Worm (Caenorhabditis elegans) whole organism, L3 larva: ENCODE results near the gene Y49F6C.7.

Experiments used
- R02D3.7 ChIP-seq: fragments of 150-350 bp; optimal IDR thresholded peaks from 2 replicates; lab custom pipeline; 2014; ENCODE audit warnings: missing biosample characterization, missing genetic modification characterization
- ZK546.5 ChIP-seq: sonication (generic microtip); optimal IDR thresholded peaks from 2 replicates; lab custom pipeline; 2017; ENCODE audit warnings: missing biosample characterization, missing genetic modification characterization
- aly-2 ChIP-seq: fragments of 150-350 bp; optimal IDR thresholded peaks from 2 replicates; lab custom pipeline; 2014; ENCODE audit warnings: missing biosample characterization, missing genetic modification characterization
- ama-1 ChIP-seq: fragments of 150-350 bp; optimal IDR thresholded peaks from 2 replicates; lab custom pipeline; 2018
- ceh-16 ChIP-seq: sonication (generic microtip); optimal IDR thresholded peaks from 2 replicates; lab custom pipeline; 2017; ENCODE audit warnings: missing biosample characterization, missing genetic modification characterization
- daf-12 ChIP-seq: fragments of 150-350 bp; optimal IDR thresholded peaks from 2 replicates; lab custom pipeline; 2014; ENCODE audit warnings: missing biosample characterization, missing genetic modification reagents, missing genetic modification characterization
- egl-27 ChIP-seq: sonication (generic microtip); optimal IDR thresholded peaks from 4 replicates; lab custom pipeline; 2017; ENCODE audit warnings: missing biosample characterization, missing genetic modification reagents, missing genetic modification characterization
- egl-5 ChIP-seq: fragments of 150-350 bp; optimal IDR thresholded peaks from 2 replicates; lab custom pipeline; 2017; ENCODE audit warnings: missing biosample characterization, missing genetic modification reagents, missing genetic modification characterization, inconsistent platforms
- elt-2 ChIP-seq: sonication (generic microtip); optimal IDR thresholded peaks from 2 replicates; lab custom pipeline; 2016; ENCODE audit warnings: missing genetic modification reagents, mild to moderate bottlenecking, missing genetic modification characterization, missing compliant biosample characterization
- eor-1 ChIP-seq, 2 experiments: fragments of 150-350 bp; optimal IDR thresholded peaks; 2 replicates each; lab custom pipeline; 2014 to 2018; ENCODE audit warnings: missing biosample characterization in 2 of 2, missing genetic modification characterization in 2 of 2
- fos-1 ChIP-seq: fragments of 150-350 bp; optimal IDR thresholded peaks from 2 replicates; lab custom pipeline; 2014; ENCODE audit warnings: missing biosample characterization, missing genetic modification characterization
- hmg-11 ChIP-seq: sonication (generic microtip); optimal IDR thresholded peaks from 2 replicates; lab custom pipeline; 2016; ENCODE audit warnings: missing genetic modification characterization, missing compliant biosample characterization
- jun-1 ChIP-seq: fragments of 150-350 bp; optimal IDR thresholded peaks from 2 replicates; lab custom pipeline; 2014; ENCODE audit warnings: missing biosample characterization, missing genetic modification reagents, missing genetic modification characterization
- lin-15B ChIP-seq: fragments of 150-350 bp; optimal IDR thresholded peaks from 2 replicates; lab custom pipeline; 2014; ENCODE audit warnings: missing biosample characterization, missing genetic modification characterization
- lin-39 ChIP-seq: fragments of 150-350 bp; optimal IDR thresholded peaks from 2 replicates; lab custom pipeline; 2018; ENCODE audit warnings: missing biosample characterization, missing genetic modification reagents, missing genetic modification characterization
- lsy-12 ChIP-seq: sonication (generic microtip); optimal IDR thresholded peaks from 2 replicates; lab custom pipeline; 2016; ENCODE audit warnings: mild to moderate bottlenecking, missing genetic modification characterization, missing compliant biosample characterization
- mdl-1 ChIP-seq: fragments of 150-350 bp; optimal IDR thresholded peaks from 2 replicates; lab custom pipeline; 2014; ENCODE audit warnings: missing biosample characterization, missing genetic modification characterization
- mml-1 ChIP-seq: fragments of 150-350 bp; sonication (generic microtip); optimal IDR thresholded peaks from 3 replicates; lab custom pipeline; 2014; ENCODE audit warnings: missing biosample characterization, missing genetic modification characterization
- nfya-1 ChIP-seq: sonication (generic microtip); optimal IDR thresholded peaks from 2 replicates; lab custom pipeline; 2017; ENCODE audit warnings: missing genetic modification characterization, mild to moderate bottlenecking, missing compliant biosample characterization, antibody characterized with exemption, moderate library complexity; ENCODE audit not compliant: insufficient read depth
- nhr-11 ChIP-seq: fragments of 150-350 bp; optimal IDR thresholded peaks from 2 replicates; lab custom pipeline; 2014; ENCODE audit warnings: missing biosample characterization, missing genetic modification characterization
- nhr-12 ChIP-seq: fragments of 150-350 bp; optimal IDR thresholded peaks from 2 replicates; lab custom pipeline; 2014; ENCODE audit warnings: missing biosample characterization, missing genetic modification characterization
- nhr-237 ChIP-seq: fragments of 150-350 bp; optimal IDR thresholded peaks from 2 replicates; lab custom pipeline; 2014; ENCODE audit warnings: missing biosample characterization, missing genetic modification characterization
- nhr-25 ChIP-seq: sonication (generic microtip); optimal IDR thresholded peaks from 2 replicates; lab custom pipeline; 2017; ENCODE audit warnings: missing biosample characterization, missing genetic modification characterization
- nhr-28 ChIP-seq: fragments of 150-350 bp; optimal IDR thresholded peaks from 2 replicates; lab custom pipeline; 2014; ENCODE audit warnings: missing biosample characterization, missing genetic modification characterization
- nhr-43 ChIP-seq: sonication (generic microtip); optimal IDR thresholded peaks from 2 replicates; lab custom pipeline; 2016; ENCODE audit warnings: mild to moderate bottlenecking, missing genetic modification characterization, missing compliant biosample characterization; ENCODE audit not compliant: poor library complexity, severe bottlenecking
- nhr-67 ChIP-seq: fragments of 150-350 bp; optimal IDR thresholded peaks from 2 replicates; lab custom pipeline; 2014; ENCODE audit warnings: missing biosample characterization, missing genetic modification characterization
- nhr-77 ChIP-seq: fragments of 150-350 bp; optimal IDR thresholded peaks from 2 replicates; lab custom pipeline; 2014; ENCODE audit warnings: missing biosample characterization, missing genetic modification characterization
- pha-4 ChIP-seq: fragments of 150-350 bp; optimal IDR thresholded peaks from 2 replicates; lab custom pipeline; 2014; ENCODE audit warnings: missing biosample characterization, missing genetic modification reagents, missing genetic modification characterization
- pqm-1 ChIP-seq: fragments of 150-350 bp; optimal IDR thresholded peaks from 2 replicates; lab custom pipeline; 2017; ENCODE audit warnings: missing biosample characterization, missing genetic modification characterization, inconsistent platforms
- sea-2 ChIP-seq: fragments of 150-350 bp; sonication (generic microtip); optimal IDR thresholded peaks from 4 replicates; lab custom pipeline; 2014; ENCODE audit warnings: missing biosample characterization, missing genetic modification reagents, missing genetic modification characterization
- skn-1 ChIP-seq: fragments of 150-350 bp; optimal IDR thresholded peaks from 2 replicates; lab custom pipeline; 2014; ENCODE audit warnings: missing biosample characterization, missing genetic modification characterization
- unc-39 ChIP-seq: sonication (generic microtip); optimal IDR thresholded peaks from 4 replicates; lab custom pipeline; 2017; ENCODE audit warnings: missing biosample characterization, missing genetic modification characterization
- zag-1 ChIP-seq: fragments of 150-350 bp; optimal IDR thresholded peaks from 2 replicates; lab custom pipeline; 2014; ENCODE audit warnings: missing biosample characterization, missing genetic modification characterization
- ztf-11 ChIP-seq: fragments of 150-350 bp; optimal IDR thresholded peaks from 2 replicates; lab custom pipeline; 2014; ENCODE audit warnings: missing biosample characterization, missing genetic modification characterization
- ztf-4 ChIP-seq: fragments of 150-350 bp; optimal IDR thresholded peaks from 2 replicates; lab custom pipeline; 2014; ENCODE audit warnings: missing biosample characterization, missing genetic modification characterization

Gene Y49F6C.7

ce11 chrII:3383116-3383515, 15.1 kb upstream of the Y49F6C.7 start:
- TF ChIP-seq zag-1, result no peak
- no peak for TF ChIP-seq ztf-4 (tag; lab: Kevin White, UChicago)
- TF ChIP-seq R02D3.7 (tag; lab: Kevin White, UChicago), result no peak
- TF ChIP-seq nhr-237 (tag; lab: Kevin White, UChicago), result no peak
- no peak for TF ChIP-seq nhr-12 (tag; lab: Kevin White, UChicago)
- no peak for TF ChIP-seq fos-1 (tag; lab: Kevin White, UChicago)
- TF ChIP-seq pha-4 (tag; lab: Kevin White, UChicago), result no peak
- no peak for TF ChIP-seq nhr-77
- TF ChIP-seq lin-39 (tag; lab: Kevin White, UChicago), result no peak
- no peak for TF ChIP-seq lsy-12 (tag; lab: Kevin White, UChicago)
- TF ChIP-seq nhr-25 (tag; lab: Kevin White, UChicago), result no peak
- TF ChIP-seq elt-2, result no peak
- no peak for TF ChIP-seq ama-1 (lab: Kevin White, UChicago)

- TF ChIP-seq nhr-77 (no peak), fos-1 (tag; lab: Kevin White, UChicago) (no peak), nhr-25 (tag; lab: Kevin White, UChicago) (no peak)
Measured at ce11 chrII:3381510-3381909, 13.5 kb upstream of the Y49F6C.7 start, which contains the start of gene T06D4.1. Gene T06D4.1 (plus strand): TSS chrII:3381830.

- TF ChIP-seq nhr-12 (tag; lab: Kevin White, UChicago) (no peak), egl-27 (no peak)
Measured at ce11 chrII:3378275-3378674, 10.3 kb upstream of the Y49F6C.7 start, which contains the start of gene Y49F6C.2. Gene Y49F6C.2 (plus strand): TSS chrII:3378575.

- no peak for TF ChIP-seq daf-12
- TF ChIP-seq lsy-12 (tag; lab: Kevin White, UChicago), result no peak
- TF ChIP-seq fos-1 (tag; lab: Kevin White, UChicago), result no peak
- TF ChIP-seq nhr-77, result no peak
- no peak for TF ChIP-seq ztf-11 (tag; lab: Kevin White, UChicago)
- TF ChIP-seq nfya-1, result no peak
- no peak for TF ChIP-seq eor-1 (tag; optimal IDR thresholded peaks at IDR 0.05; lab: Kevin White, UChicago)
- TF ChIP-seq aly-2 (tag; lab: Kevin White, UChicago), result no peak
- no peak for TF ChIP-seq nhr-25 (tag; lab: Kevin White, UChicago)
- TF ChIP-seq unc-39, result no peak
Measured at ce11 chrII:3376789-3377188, 8.8 kb upstream of the Y49F6C.7 start, which contains the start of gene bath-9. Gene bath-9 (plus strand): TSS chrII:3377089.

ce11 chrII:3375302-3375701, 7.3 kb upstream of the Y49F6C.7 start:
- TF ChIP-seq ama-1 (lab: Kevin White, UChicago), result no peak
- no peak for TF ChIP-seq nhr-28
- TF ChIP-seq nhr-11 (tag; lab: Kevin White, UChicago), result no peak
- TF ChIP-seq nhr-237 (tag; lab: Kevin White, UChicago), result no peak
- no peak for TF ChIP-seq ZK546.5 (tag; lab: Kevin White, UChicago)
- TF ChIP-seq jun-1 (tag; lab: Kevin White, UChicago), result no peak
- no peak for TF ChIP-seq sea-2 (GFP tag; lab: Kevin White, UChicago)
- no peak for TF ChIP-seq pqm-1 (tag; lab: Kevin White, UChicago)
- no peak for TF ChIP-seq eor-1 (tag; optimal IDR thresholded peaks at IDR 0.05; lab: Kevin White, UChicago)
- no peak for TF ChIP-seq nhr-77

- TF ChIP-seq mml-1 (tag; lab: Kevin White, UChicago), result no peak
- no peak for TF ChIP-seq ceh-16 (tag; lab: Kevin White, UChicago)
- TF ChIP-seq nhr-43 (tag; lab: Kevin White, UChicago), result no peak
- TF ChIP-seq unc-39, result no peak
- no peak for TF ChIP-seq egl-5 (tag; lab: Kevin White, UChicago)
- no peak for TF ChIP-seq mdl-1
- TF ChIP-seq aly-2 (tag; lab: Kevin White, UChicago), result no peak
- no peak for TF ChIP-seq ztf-11 (tag; lab: Kevin White, UChicago)
- TF ChIP-seq nhr-237 (tag; lab: Kevin White, UChicago), result no peak
- TF ChIP-seq jun-1 (tag; lab: Kevin White, UChicago), result no peak
- TF ChIP-seq ama-1 (lab: Kevin White, UChicago), result no peak
- no peak for TF ChIP-seq R02D3.7 (tag; lab: Kevin White, UChicago)
- TF ChIP-seq sea-2 (GFP tag; lab: Kevin White, UChicago), result no peak
- no peak for TF ChIP-seq hmg-11 (tag; lab: Kevin White, UChicago)
- no peak for TF ChIP-seq skn-1 (tag; lab: Kevin White, UChicago)
- no peak for TF ChIP-seq nhr-67
- TF ChIP-seq lin-15B (tag; lab: Kevin White, UChicago), result no peak
- TF ChIP-seq nhr-77, result no peak
- TF ChIP-seq ztf-4 (tag; lab: Kevin White, UChicago), result no peak
- TF ChIP-seq lsy-12 (tag; lab: Kevin White, UChicago), result no peak
Measured at ce11 chrII:3374779-3375178, 6.8 kb upstream of the Y49F6C.7 start, which contains the start of gene bath-10. Gene bath-10 (plus strand): TSS chrII:3375079.
